Worm (Caenorhabditis elegans): Measurements from ENCODE around the gene xbp-1.

DNA sequence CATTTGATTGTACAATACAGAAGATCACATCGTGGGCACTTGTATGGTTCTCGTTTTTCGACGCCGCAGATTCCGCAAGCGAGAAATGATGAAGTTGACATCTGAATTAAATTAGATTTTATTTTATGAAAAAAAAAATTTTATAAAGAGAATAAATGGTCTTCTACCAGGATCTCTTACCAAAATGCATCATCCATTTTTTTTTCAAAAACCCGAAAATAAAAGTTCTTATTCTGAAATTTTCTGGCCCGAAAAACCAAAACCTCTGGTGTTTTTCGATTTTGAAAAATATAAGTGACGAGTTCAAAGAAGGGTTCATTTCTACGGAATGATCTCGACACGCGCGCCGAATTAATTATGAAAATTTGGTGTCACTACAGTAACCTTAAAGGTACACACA lies 50.7 kb downstream of the xbp-1 start, which contains the start of gene zhit-2:
- TF ChIP-seq rbr-2 (tag; optimal IDR thresholded peaks at IDR 0.05), result no peak
- no peak for TF ChIP-seq lin-15B (tag; optimal IDR thresholded peaks at IDR 0.05)
- TF ChIP-seq snpc-4 (tag; optimal IDR thresholded peaks at IDR 0.05), result no peak
- TF ChIP-seq nhr-41 (GFP tag; IDR thresholded peaks at IDR 0.05), result no peak
- no peak for TF ChIP-seq T20F7.1 (GFP tag; optimal IDR thresholded peaks at IDR 0.05)
- no peak for TF ChIP-seq nhr-76 (tag; optimal IDR thresholded peaks at IDR 0.05)
